Worm (Caenorhabditis elegans): ENCODE results near the gene JC8.16.

DNA sequence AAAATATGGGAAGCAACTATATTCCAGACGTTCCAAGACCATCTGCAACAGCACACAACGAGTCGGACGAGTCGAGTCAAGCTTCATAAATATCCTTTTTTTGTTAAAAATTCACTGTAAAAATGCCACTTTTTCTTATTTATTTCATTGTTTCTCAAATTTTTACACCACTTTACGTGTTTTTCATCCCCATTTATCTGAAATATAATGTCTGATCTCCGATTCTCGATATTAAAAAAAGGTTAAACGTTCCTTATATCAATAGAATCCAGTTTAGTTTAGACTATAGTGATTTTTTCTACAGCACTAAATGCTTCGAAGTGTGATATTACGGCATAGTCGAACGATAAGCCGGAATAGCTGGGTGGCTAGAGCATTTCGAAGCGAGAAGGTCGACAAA is 44.5 kb downstream of the JC8.16 start, which contains the start of gene Y67H2A.7:
- no peak for TF ChIP-seq nhr-11 (tag; optimal IDR thresholded peaks at IDR 0.05)
- no peak for TF ChIP-seq nhr-19 (GFP tag; conservative IDR thresholded peaks at IDR 0.05)
- TF ChIP-seq nhr-77 (tag; optimal IDR thresholded peaks at IDR 0.05): no peak
- no peak for TF ChIP-seq tbx-2 (tag; optimal IDR thresholded peaks at IDR 0.05)
- no peak for TF ChIP-seq nhr-28 (tag; optimal IDR thresholded peaks at IDR 0.05)
- no peak for TF ChIP-seq lin-39 (tag; optimal IDR thresholded peaks at IDR 0.05)
- TF ChIP-seq skn-1 (tag; optimal IDR thresholded peaks at IDR 0.05): no peak
- TF ChIP-seq fkh-8 (tag; optimal IDR thresholded peaks at IDR 0.05): no peak
- no peak for TF ChIP-seq ceh-82 (tag; optimal IDR thresholded peaks at IDR 0.05)
- TF ChIP-seq ceh-8 (GFP tag; optimal IDR thresholded peaks at IDR 0.05): no peak

Data from whole organism, L1 larva.